Worm (Caenorhabditis elegans): Measurements from ENCODE around the gene clec-186.

DNA sequence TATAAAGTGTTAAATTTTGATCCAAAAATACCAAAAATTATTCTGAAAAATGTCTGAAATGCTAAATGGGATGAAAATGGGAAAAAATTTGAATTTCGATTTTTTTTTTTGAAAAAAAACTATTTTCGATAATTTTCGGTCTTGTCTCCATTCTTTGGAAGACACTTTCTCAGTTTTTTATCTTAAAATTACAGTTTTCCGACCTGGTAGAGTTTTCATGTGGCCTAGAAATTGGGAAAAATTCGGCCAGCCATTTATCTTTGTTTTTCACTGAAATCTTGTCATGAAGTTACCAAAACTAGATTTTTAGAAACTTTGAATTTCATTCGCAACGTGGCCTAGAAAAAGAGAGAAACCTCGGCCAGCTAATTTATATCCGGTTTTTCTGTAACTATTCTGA, 25.0 kb upstream of the clec-186 start:
- TF ChIP-seq cebp-2 (GFP tag; IDR thresholded peaks at IDR 0.05) (no peak), let-526 (GFP tag; IDR thresholded peaks at IDR 0.05) (no peak), madf-6 (GFP tag; IDR thresholded peaks at IDR 0.05) (no peak), ztf-25 (GFP tag; IDR thresholded peaks at IDR 0.05) (no peak), F49E8.2 (tag; optimal IDR thresholded peaks at IDR 0.05; ENCODE audit: insufficient read depth) (no peak), F22D6.2 (tag; optimal IDR thresholded peaks at IDR 0.05) (no peak), snpc-4 (GFP tag; optimal IDR thresholded peaks at IDR 0.05) (no peak), snpc-4 (tag; optimal IDR thresholded peaks at IDR 0.05) (no peak), unc-62 (GFP tag; optimal IDR thresholded peaks at IDR 0.05) (no peak), rcor-1 (GFP tag; IDR thresholded peaks at IDR 0.05) (no peak), cebp-1 (GFP tag; IDR thresholded peaks at IDR 0.05) (no peak), cebp-1 (tag; optimal IDR thresholded peaks at IDR 0.05) (no peak), sea-2 (GFP tag; IDR thresholded peaks at IDR 0.05) (no peak), F57C9.4 (tag; optimal IDR thresholded peaks at IDR 0.05) (no peak), lir-1 (GFP tag; conservative IDR thresholded peaks at IDR 0.05) (no peak)
